Worm (Caenorhabditis elegans) whole organism, L2 larva: Measurements from ENCODE around the gene pfk-1.2.

Experiments
- C34F6.9 ChIP-seq: fragments of 150-350 bp; optimal IDR thresholded peaks from 2 replicates; lab custom pipeline; 2014; ENCODE audit warnings: missing biosample characterization, missing genetic modification characterization
- aly-2 ChIP-seq: fragments of 150-350 bp; optimal IDR thresholded peaks from 2 replicates; lab custom pipeline; 2014; ENCODE audit warnings: missing biosample characterization, missing genetic modification characterization
- ama-1 ChIP-seq: fragments of 150-350 bp; optimal IDR thresholded peaks from 2 replicates; lab custom pipeline; 2018; ENCODE audit warnings: inconsistent platforms
- lin-13 ChIP-seq: fragments of 150-350 bp; optimal IDR thresholded peaks from 2 replicates; lab custom pipeline; 2014; ENCODE audit warnings: missing biosample characterization, missing genetic modification reagents, missing genetic modification characterization
- mdl-1 ChIP-seq, 2 experiments: fragments of 150-350 bp in 1 of 2; sonication (generic microtip) in 1 of 2; optimal IDR thresholded peaks; 2 replicates each; lab custom pipeline; 2017; ENCODE audit warnings: missing biosample characterization in 2 of 2, missing genetic modification characterization in 2 of 2
- nhr-12 ChIP-seq: fragments of 150-350 bp; optimal IDR thresholded peaks from 2 replicates; lab custom pipeline; 2014; ENCODE audit warnings: missing biosample characterization, missing genetic modification characterization
- nhr-23 ChIP-seq: fragments of 150-350 bp; optimal IDR thresholded peaks from 2 replicates; lab custom pipeline; 2014; ENCODE audit warnings: missing biosample characterization, missing genetic modification reagents, missing genetic modification characterization
- nhr-237 ChIP-seq: fragments of 150-350 bp; optimal IDR thresholded peaks from 2 replicates; lab custom pipeline; 2014; ENCODE audit warnings: missing biosample characterization, missing genetic modification characterization
- nhr-77 ChIP-seq: fragments of 150-350 bp; optimal IDR thresholded peaks from 2 replicates; lab custom pipeline; 2014; ENCODE audit warnings: missing biosample characterization, missing genetic modification characterization
- skn-1 ChIP-seq: sonication (generic microtip); optimal IDR thresholded peaks from 2 replicates; lab custom pipeline; 2017; ENCODE audit warnings: missing biosample characterization, missing genetic modification characterization
- unc-39 ChIP-seq: fragments of 150-350 bp; optimal IDR thresholded peaks from 2 replicates; lab custom pipeline; 2014; ENCODE audit warnings: missing biosample characterization, missing genetic modification characterization
- zag-1 ChIP-seq: fragments of 150-350 bp; optimal IDR thresholded peaks from 2 replicates; lab custom pipeline; 2014; ENCODE audit warnings: missing biosample characterization, missing genetic modification characterization
- ztf-11 ChIP-seq: sonication (generic microtip); optimal IDR thresholded peaks from 2 replicates; lab custom pipeline; 2017; ENCODE audit warnings: missing biosample characterization, missing genetic modification characterization

ce11 chrV:9561624-9562179 lies 30.1 kb downstream of the pfk-1.2 start, which contains the start of gene rgef-1:
- no peak for TF ChIP-seq unc-39
- peak; percentile 91 for TF ChIP-seq C34F6.9 (tag; lab: Kevin White, UChicago)
- no peak for TF ChIP-seq nhr-12 (tag; lab: Kevin White, UChicago)
- TF ChIP-seq mdl-1 (tag; optimal IDR thresholded peaks at IDR 0.05; lab: Kevin White, UChicago) = peak; percentile 47 to 78
- TF ChIP-seq lin-13 (GFP tag; lab: Kevin White, UChicago) = peak; percentile 50
- TF ChIP-seq nhr-77 (tag; lab: Kevin White, UChicago) = no peak
- no peak for TF ChIP-seq skn-1 (tag; lab: Kevin White, UChicago)
- no peak for TF ChIP-seq nhr-237 (tag; lab: Kevin White, UChicago)
- no peak for TF ChIP-seq ama-1 (lab: Kevin White, UChicago)
- TF ChIP-seq nhr-23 (tag; lab: Kevin White, UChicago) = no peak
- peak; percentile 85 for TF ChIP-seq zag-1 (tag; lab: Kevin White, UChicago)
- TF ChIP-seq aly-2 (tag; lab: Kevin White, UChicago) = no peak
- TF ChIP-seq ztf-11 (tag; lab: Kevin White, UChicago) = no peak
